Worm (Caenorhabditis elegans) whole organism, midembryonic: Measurements from ENCODE around the gene unc-39.

Experiments used
- cog-1 ChIP-seq: sonication (generic microtip); optimal IDR thresholded peaks from 2 replicates; lab custom pipeline; 2016; ENCODE audit warnings: missing genetic modification characterization, missing compliant biosample characterization
- flt-1 ChIP-seq: fragments of 200-800 bp; sonication (Bioruptor generic); IDR thresholded peaks from 2 replicates; pipeline ENCODE4 v1.3.6; 2022; ENCODE audit warnings: missing genetic modification characterization, missing compliant biosample characterization
- med-1 ChIP-seq: sonication (generic microtip); optimal IDR thresholded peaks from 2 replicates; lab custom pipeline; 2017; ENCODE audit warnings: missing genetic modification characterization, mild to moderate bottlenecking, missing compliant biosample characterization, antibody characterized with exemption, missing genetic modification reagents; ENCODE audit not compliant: insufficient read depth
- tab-1 ChIP-seq: fragments of 200-800 bp; sonication (Bioruptor generic); IDR thresholded peaks from 2 replicates; pipeline ENCODE4 v1.3.6; 2022; ENCODE audit warnings: missing genetic modification characterization, missing compliant biosample characterization

DNA sequence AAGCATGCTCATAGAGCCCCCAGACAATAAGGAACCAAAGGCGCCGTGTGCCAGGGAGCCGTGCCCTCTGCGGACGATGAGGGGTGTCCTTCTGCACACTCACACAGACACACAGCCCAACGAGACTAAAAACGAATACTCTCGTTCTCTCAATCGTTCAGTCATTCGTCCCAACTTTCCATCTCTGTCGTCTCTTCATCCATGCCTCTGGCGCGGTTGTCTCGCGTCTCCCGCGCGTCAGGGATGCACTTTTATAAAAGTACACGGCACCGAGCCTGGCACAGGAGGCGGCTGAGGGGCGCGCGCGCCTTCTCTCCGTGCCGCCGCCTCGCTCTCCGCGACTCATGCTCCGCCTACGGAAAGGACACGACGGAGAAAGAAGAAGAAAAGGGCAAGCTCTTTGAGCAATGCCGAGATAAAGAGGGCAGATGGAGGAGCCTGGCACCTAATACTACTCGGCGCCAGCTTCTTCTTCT lies 6.3 kb upstream of the unc-39 start:
- TF ChIP-seq flt-1 (GFP tag; lab: Robert Waterston, UW) (no peak), med-1 (GFP tag; lab: Kevin White, UChicago) (no peak), cog-1 (tag; lab: Kevin White, UChicago) (no peak), tab-1 (GFP tag; lab: Robert Waterston, UW) (no peak)
